Worm (Caenorhabditis elegans): ENCODE data around the gene F21D9.2.

F21D9.2 gene

ce11 chrV:19253520-19253919 is 8.7 kb downstream of the F21D9.2 start, which contains the start of gene F21D9.4:
Gene F21D9.4, plus strand, starts transcription at chrV:19253820.
- TF ChIP-seq ZK546.5 (tag; optimal IDR thresholded peaks at IDR 0.05) (no peak), lin-39 (tag; optimal IDR thresholded peaks at IDR 0.05) (no peak), pha-4 (tag; optimal IDR thresholded peaks at IDR 0.05) (no peak), jun-1 (tag; optimal IDR thresholded peaks at IDR 0.05) (no peak), nhr-77 (tag; optimal IDR thresholded peaks at IDR 0.05) (no peak)

- TF ChIP-seq nhr-28 (tag; optimal IDR thresholded peaks at IDR 0.05), result no peak
- no peak for TF ChIP-seq ama-1 (optimal IDR thresholded peaks at IDR 0.05)
- no peak for TF ChIP-seq ztf-11 (tag; optimal IDR thresholded peaks at IDR 0.05)
- no peak for TF ChIP-seq elt-1 (tag; optimal IDR thresholded peaks at IDR 0.05)
Measured at ce11 chrV:19251844-19252243, 10.4 kb downstream of the F21D9.2 start, which contains the start of gene F21D9.11. Gene F21D9.11, plus strand, starts transcription at chrV:19252144.

ce11 chrV:19250983-19251382 is 11.3 kb downstream of the F21D9.2 start, which contains the start of gene str-81:
Gene str-81, minus strand, starts transcription at chrV:19251083.
- TF ChIP-seq R02D3.7 (tag; optimal IDR thresholded peaks at IDR 0.05) (no peak), nhr-25 (tag; optimal IDR thresholded peaks at IDR 0.05) (no peak), ztf-11 (tag; optimal IDR thresholded peaks at IDR 0.05) (no peak)

- TF ChIP-seq daf-12 (tag; optimal IDR thresholded peaks at IDR 0.05) (no peak), snpc-4 (tag; optimal IDR thresholded peaks at IDR 0.05) (no peak), aly-2 (tag; optimal IDR thresholded peaks at IDR 0.05) (no peak), unc-39 (tag; optimal IDR thresholded peaks at IDR 0.05) (no peak), nhr-25 (tag; optimal IDR thresholded peaks at IDR 0.05) (no peak), R02D3.7 (tag; optimal IDR thresholded peaks at IDR 0.05) (no peak)
Measured at ce11 chrV:19240129-19240528, 22.1 kb downstream of the F21D9.2 start, which contains the start of the genes fbxb-115 and fbxb-1. Gene fbxb-115, minus strand, starts transcription at chrV:19240229. Gene fbxb-1, plus strand, starts transcription at chrV:19240354.

- no peak for TF ChIP-seq nhr-77 (tag; optimal IDR thresholded peaks at IDR 0.05)
- TF ChIP-seq unc-39 (tag; optimal IDR thresholded peaks at IDR 0.05), result no peak
- no peak for TF ChIP-seq ztf-11 (tag; optimal IDR thresholded peaks at IDR 0.05)
- no peak for TF ChIP-seq ZK546.5 (tag; optimal IDR thresholded peaks at IDR 0.05)
- TF ChIP-seq fos-1 (tag; optimal IDR thresholded peaks at IDR 0.05), result no peak
- TF ChIP-seq nhr-25 (tag; optimal IDR thresholded peaks at IDR 0.05), result no peak
- TF ChIP-seq elt-3 (tag; optimal IDR thresholded peaks at IDR 0.05), result no peak
Measured at ce11 chrV:19237204-19237603, 25.0 kb downstream of the F21D9.2 start, which contains the start of gene fbxb-2. Gene fbxb-2, minus strand, starts transcription at chrV:19237304.

ce11 chrV:19233469-19233868 is 28.8 kb downstream of the F21D9.2 start, which contains the start of gene fbxb-116:
Gene fbxb-116, plus strand, starts transcription at chrV:19233769.
- TF ChIP-seq mdl-1 (tag; optimal IDR thresholded peaks at IDR 0.05) (no peak), egl-27 (tag; optimal IDR thresholded peaks at IDR 0.05) (no peak), daf-12 (tag; optimal IDR thresholded peaks at IDR 0.05) (no peak), elt-1 (tag; optimal IDR thresholded peaks at IDR 0.05) (no peak), nhr-77 (tag; optimal IDR thresholded peaks at IDR 0.05) (no peak), nhr-43 (tag; optimal IDR thresholded peaks at IDR 0.05; ENCODE audit: poor library complexity, severe bottlenecking) (no peak), nhr-237 (tag; optimal IDR thresholded peaks at IDR 0.05) (no peak), ztf-4 (tag; optimal IDR thresholded peaks at IDR 0.05) (no peak), fkh-2 (tag; optimal IDR thresholded peaks at IDR 0.05) (no peak), fkh-10 (GFP tag; optimal IDR thresholded peaks at IDR 0.05) (no peak), eor-1 (tag; optimal IDR thresholded peaks at IDR 0.05) (no peak), nhr-67 (tag; optimal IDR thresholded peaks at IDR 0.05) (no peak), lin-15B (tag; optimal IDR thresholded peaks at IDR 0.05) (no peak), zag-1 (tag; optimal IDR thresholded peaks at IDR 0.05) (no peak), jun-1 (tag; optimal IDR thresholded peaks at IDR 0.05) (no peak), fos-1 (tag; optimal IDR thresholded peaks at IDR 0.05) (no peak), ceh-9 (tag; optimal IDR thresholded peaks at IDR 0.05) (no peak), aly-2 (tag; optimal IDR thresholded peaks at IDR 0.05) (no peak), nfya-1 (tag; optimal IDR thresholded peaks at IDR 0.05; ENCODE audit: insufficient read depth) (no peak)

ce11 chrV:19231167-19231566 is 31.1 kb downstream of the F21D9.2 start:
- TF ChIP-seq unc-39 (tag; optimal IDR thresholded peaks at IDR 0.05) (no peak), egl-27 (tag; optimal IDR thresholded peaks at IDR 0.05) (no peak), nhr-77 (tag; optimal IDR thresholded peaks at IDR 0.05) (no peak), elt-1 (tag; optimal IDR thresholded peaks at IDR 0.05) (no peak), skn-1 (tag; optimal IDR thresholded peaks at IDR 0.05) (no peak), R02D3.7 (tag; optimal IDR thresholded peaks at IDR 0.05) (no peak), nhr-28 (tag; optimal IDR thresholded peaks at IDR 0.05) (no peak), lsy-12 (tag; optimal IDR thresholded peaks at IDR 0.05) (no peak), lin-39 (tag; optimal IDR thresholded peaks at IDR 0.05) (no peak), unc-62 (GFP tag; optimal IDR thresholded peaks at IDR 0.05) (no peak), ZK546.5 (tag; optimal IDR thresholded peaks at IDR 0.05) (no peak), ceh-82 (tag; optimal IDR thresholded peaks at IDR 0.05) (no peak), ceh-9 (tag; optimal IDR thresholded peaks at IDR 0.05) (no peak)
